Fruit fly (Drosophila melanogaster): ENCODE measurements around the gene CG4287.
A peak's percentile ranks its signal among the peaks of the same experiment; 100 is the strongest.

CG4287 gene

dm6 chr3R:15973488-15973975 lies 9.9 kb upstream of the CG4287 start (continued):
- TF ChIP-seq lab (GFP tag; optimal IDR thresholded peaks at IDR 0.05) (peak; percentile 29), croc (GFP tag; conservative IDR thresholded peaks at IDR 0.05) (no peak), grn (GFP tag; optimal IDR thresholded peaks at IDR 0.05) (peak; percentile 8), CG9727 (GFP tag; optimal IDR thresholded peaks at IDR 0.05) (no peak), mirr (GFP tag; optimal IDR thresholded peaks at IDR 0.05) (peak; percentile 25), Sry-δ (GFP tag; optimal IDR thresholded peaks at IDR 0.05) (no peak), maf-S (GFP tag; optimal IDR thresholded peaks at IDR 0.05) (peak; percentile 17), CG8089 (GFP tag; optimal IDR thresholded peaks at IDR 0.05) (peak; percentile 2), CG10431 (GFP tag; optimal IDR thresholded peaks at IDR 0.05) (peak; percentile 32), CG16813 (GFP tag; IDR thresholded peaks at IDR 0.05; ENCODE audit: partially characterized antibody) (no peak), Med (GFP tag) (peak; percentile 66), CG14014 (GFP tag; IDR thresholded peaks at IDR 0.05) (no peak), Neu2 (GFP tag; optimal IDR thresholded peaks at IDR 0.05; ENCODE audit: borderline replicate concordance) (no peak), insv (GFP tag; optimal IDR thresholded peaks at IDR 0.05) (peak in 1 of 2 experiments; percentile 55), CG9797 (GFP tag; optimal IDR thresholded peaks at IDR 0.05) (no peak), CG8944 (GFP tag; optimal IDR thresholded peaks at IDR 0.05) (no peak), seq (GFP tag; IDR thresholded peaks at IDR 0.05) (no peak), nerfin-2 (GFP tag; IDR thresholded peaks at IDR 0.05; ENCODE audit: partially characterized antibody) (no peak), klu (GFP tag; IDR thresholded peaks at IDR 0.05) (no peak), E2f2 (GFP tag; IDR thresholded peaks at IDR 0.05) (no peak), twi (tag; optimal IDR thresholded peaks at IDR 0.05) (no peak), CG14860 (GFP tag; IDR thresholded peaks at IDR 0.05; ENCODE audit: partially characterized antibody) (no peak), BEAF-32 (GFP tag; optimal IDR thresholded peaks at IDR 0.05) (no peak), CG13894 (tag; optimal IDR thresholded peaks at IDR 0.05) (peak; percentile 74), kah (GFP tag; optimal IDR thresholded peaks at IDR 0.05) (no peak), CG11456 (GFP tag; IDR thresholded peaks at IDR 0.05) (no peak), zfh1 (GFP tag; IDR thresholded peaks at IDR 0.05) (no peak), CG14710 (tag; optimal IDR thresholded peaks at IDR 0.05) (no peak), Ets97D (GFP tag; optimal IDR thresholded peaks at IDR 0.05) (no peak), CG5180 (GFP tag; optimal IDR thresholded peaks at IDR 0.05) (peak; percentile 6), BtbVII (GFP tag; optimal IDR thresholded peaks at IDR 0.05) (no peak), CG10209 (GFP tag; optimal IDR thresholded peaks at IDR 0.05) (no peak), row (GFP tag; IDR thresholded peaks at IDR 0.05) (no peak), pho (GFP tag; optimal IDR thresholded peaks at IDR 0.05) (no peak), CG7745 (tag; optimal IDR thresholded peaks at IDR 0.05) (no peak), dpn (GFP tag; optimal IDR thresholded peaks at IDR 0.05) (peak in 1 of 2 experiments; percentile 1), CG1792 (GFP tag; optimal IDR thresholded peaks at IDR 0.05) (no peak), CG6854 (GFP tag; optimal IDR thresholded peaks at IDR 0.05) (peak; percentile 38), CG4730 (GFP tag; IDR thresholded peaks at IDR 0.05) (no peak), Aef1 (GFP tag; IDR thresholded peaks at IDR 0.05) (no peak), Dp (GFP tag; optimal IDR thresholded peaks at IDR 0.05) (no peak), CG4328 (GFP tag; optimal IDR thresholded peaks at IDR 0.05) (peak; percentile 13), en (GFP tag; optimal IDR thresholded peaks at IDR 0.05) (no peak), Abd-B (GFP tag; optimal IDR thresholded peaks at IDR 0.05) (no peak), tin (GFP tag; optimal IDR thresholded peaks at IDR 0.05) (no peak), Sox100B (GFP tag; optimal IDR thresholded peaks at IDR 0.05) (no peak), Gug (GFP tag; IDR thresholded peaks at IDR 0.05) (no peak), bsh (GFP tag; optimal IDR thresholded peaks at IDR 0.05) (no peak), slbo (GFP tag; IDR thresholded peaks at IDR 0.05) (no peak), CG11723 (GFP tag; optimal IDR thresholded peaks at IDR 0.05) (no peak), sisA (GFP tag; IDR thresholded peaks at IDR 0.05) (no peak)
